Worm (Caenorhabditis elegans): ENCODE measurements around the gene Y116A8C.40.

- TF ChIP-seq tab-1 (GFP tag; IDR thresholded peaks at IDR 0.05) (no peak), ztf-23 (GFP tag; IDR thresholded peaks at IDR 0.05) (no peak)
Observed at ce11 chrIV:17116345-17116744, 34.4 kb downstream of the Y116A8C.40 start, which contains the start of gene cyn-13.
